Worm (Caenorhabditis elegans) whole organism, L3 larva: Measurements from ENCODE around the gene hyl-2.

Experiments
- R02D3.7 ChIP-seq: fragments of 150-350 bp; optimal IDR thresholded peaks from 2 replicates; lab custom pipeline; 2014; ENCODE audit warnings: missing biosample characterization, missing genetic modification characterization
- ZK546.5 ChIP-seq: sonication (generic microtip); optimal IDR thresholded peaks from 2 replicates; lab custom pipeline; 2017; ENCODE audit warnings: missing biosample characterization, missing genetic modification characterization
- ama-1 ChIP-seq: fragments of 150-350 bp; optimal IDR thresholded peaks from 2 replicates; lab custom pipeline; 2018
- ceh-16 ChIP-seq: sonication (generic microtip); optimal IDR thresholded peaks from 2 replicates; lab custom pipeline; 2017; ENCODE audit warnings: missing biosample characterization, missing genetic modification characterization
- ceh-28 ChIP-seq: fragments of 150-350 bp; optimal IDR thresholded peaks from 2 replicates; lab custom pipeline; 2014; ENCODE audit warnings: missing biosample characterization, missing genetic modification reagents, missing genetic modification characterization
- ceh-9 ChIP-seq: sonication (generic microtip); optimal IDR thresholded peaks from 2 replicates; lab custom pipeline; 2018; ENCODE audit warnings: missing biosample characterization, missing genetic modification characterization
- daf-12 ChIP-seq: fragments of 150-350 bp; optimal IDR thresholded peaks from 2 replicates; lab custom pipeline; 2014; ENCODE audit warnings: missing biosample characterization, missing genetic modification reagents, missing genetic modification characterization
- egl-27 ChIP-seq: sonication (generic microtip); optimal IDR thresholded peaks from 4 replicates; lab custom pipeline; 2017; ENCODE audit warnings: missing biosample characterization, missing genetic modification reagents, missing genetic modification characterization
- egl-5 ChIP-seq: fragments of 150-350 bp; optimal IDR thresholded peaks from 2 replicates; lab custom pipeline; 2017; ENCODE audit warnings: missing biosample characterization, missing genetic modification reagents, missing genetic modification characterization, inconsistent platforms
- elt-1 ChIP-seq: fragments of 150-350 bp; optimal IDR thresholded peaks from 2 replicates; lab custom pipeline; 2014; ENCODE audit warnings: missing biosample characterization, missing genetic modification characterization
- elt-2 ChIP-seq: sonication (generic microtip); optimal IDR thresholded peaks from 2 replicates; lab custom pipeline; 2016; ENCODE audit warnings: missing genetic modification reagents, mild to moderate bottlenecking, missing genetic modification characterization, missing compliant biosample characterization
- elt-3 ChIP-seq, 3 experiments: fragments of 150-350 bp in 1 of 3; sonication (generic microtip) in 2 of 3; optimal IDR thresholded peaks; 2 replicates in 2 of 3; 4 replicates in 1 of 3; lab custom pipeline; 2014 to 2017; ENCODE audit warnings: missing biosample characterization in 3 of 3, missing genetic modification characterization in 3 of 3
- eor-1 ChIP-seq, 2 experiments: fragments of 150-350 bp; optimal IDR thresholded peaks; 2 replicates each; lab custom pipeline; 2014 to 2018; ENCODE audit warnings: missing biosample characterization in 2 of 2, missing genetic modification characterization in 2 of 2
- fkh-10 ChIP-seq: sonication (generic microtip); optimal IDR thresholded peaks from 2 replicates; lab custom pipeline; 2017; ENCODE audit warnings: missing biosample characterization, missing genetic modification reagents, missing genetic modification characterization
- fkh-2 ChIP-seq: fragments of 150-350 bp; optimal IDR thresholded peaks from 2 replicates; lab custom pipeline; 2014; ENCODE audit warnings: missing biosample characterization, missing genetic modification reagents, missing genetic modification characterization
- fos-1 ChIP-seq: fragments of 150-350 bp; optimal IDR thresholded peaks from 2 replicates; lab custom pipeline; 2014; ENCODE audit warnings: missing biosample characterization, missing genetic modification characterization
- hmg-11 ChIP-seq: sonication (generic microtip); optimal IDR thresholded peaks from 2 replicates; lab custom pipeline; 2016; ENCODE audit warnings: missing genetic modification characterization, missing compliant biosample characterization
- jun-1 ChIP-seq: fragments of 150-350 bp; optimal IDR thresholded peaks from 2 replicates; lab custom pipeline; 2014; ENCODE audit warnings: missing biosample characterization, missing genetic modification reagents, missing genetic modification characterization
- mdl-1 ChIP-seq: fragments of 150-350 bp; optimal IDR thresholded peaks from 2 replicates; lab custom pipeline; 2014; ENCODE audit warnings: missing biosample characterization, missing genetic modification characterization
- nfya-1 ChIP-seq: sonication (generic microtip); optimal IDR thresholded peaks from 2 replicates; lab custom pipeline; 2017; ENCODE audit warnings: missing genetic modification characterization, mild to moderate bottlenecking, missing compliant biosample characterization, antibody characterized with exemption, moderate library complexity; ENCODE audit not compliant: insufficient read depth
- nhr-12 ChIP-seq: fragments of 150-350 bp; optimal IDR thresholded peaks from 2 replicates; lab custom pipeline; 2014; ENCODE audit warnings: missing biosample characterization, missing genetic modification characterization
- nhr-28 ChIP-seq: fragments of 150-350 bp; optimal IDR thresholded peaks from 2 replicates; lab custom pipeline; 2014; ENCODE audit warnings: missing biosample characterization, missing genetic modification characterization
- nhr-67 ChIP-seq: fragments of 150-350 bp; optimal IDR thresholded peaks from 2 replicates; lab custom pipeline; 2014; ENCODE audit warnings: missing biosample characterization, missing genetic modification characterization
- nhr-76 ChIP-seq: fragments of 150-350 bp; sonication (generic microtip); optimal IDR thresholded peaks from 5 replicates; lab custom pipeline; 2014; ENCODE audit warnings: missing biosample characterization, missing genetic modification characterization
- pha-4 ChIP-seq: fragments of 150-350 bp; optimal IDR thresholded peaks from 2 replicates; lab custom pipeline; 2014; ENCODE audit warnings: missing biosample characterization, missing genetic modification reagents, missing genetic modification characterization
- pqm-1 ChIP-seq: fragments of 150-350 bp; optimal IDR thresholded peaks from 2 replicates; lab custom pipeline; 2017; ENCODE audit warnings: missing biosample characterization, missing genetic modification characterization, inconsistent platforms
- sea-2 ChIP-seq: fragments of 150-350 bp; sonication (generic microtip); optimal IDR thresholded peaks from 4 replicates; lab custom pipeline; 2014; ENCODE audit warnings: missing biosample characterization, missing genetic modification reagents, missing genetic modification characterization
- skn-1 ChIP-seq: fragments of 150-350 bp; optimal IDR thresholded peaks from 2 replicates; lab custom pipeline; 2014; ENCODE audit warnings: missing biosample characterization, missing genetic modification characterization
- tbx-2 ChIP-seq: sonication (generic microtip); optimal IDR thresholded peaks from 2 replicates; lab custom pipeline; 2016; ENCODE audit warnings: mild to moderate bottlenecking, missing genetic modification characterization, missing compliant biosample characterization
- ztf-11 ChIP-seq: fragments of 150-350 bp; optimal IDR thresholded peaks from 2 replicates; lab custom pipeline; 2014; ENCODE audit warnings: missing biosample characterization, missing genetic modification characterization
- ztf-4 ChIP-seq: fragments of 150-350 bp; optimal IDR thresholded peaks from 2 replicates; lab custom pipeline; 2014; ENCODE audit warnings: missing biosample characterization, missing genetic modification characterization

hyl-2 gene

ce11 chrX:4678029-4678428 is 21.2 kb downstream of the hyl-2 start, which contains the start of gene flp-11:
TSS of gene flp-11 (minus strand) at chrX:4678129.
- no peak for TF ChIP-seq nhr-76
- TF ChIP-seq ZK546.5 (tag; lab: Kevin White, UChicago) = no peak
- no peak for TF ChIP-seq tbx-2 (tag; lab: Kevin White, UChicago)
- TF ChIP-seq daf-12 (tag; lab: Kevin White, UChicago) = no peak
- no peak for TF ChIP-seq egl-27 (tag; lab: Kevin White, UChicago)
- no peak for TF ChIP-seq ama-1 (lab: Kevin White, UChicago)
- no peak for TF ChIP-seq jun-1 (tag; lab: Kevin White, UChicago)
- TF ChIP-seq hmg-11 (tag; lab: Kevin White, UChicago) = no peak
- TF ChIP-seq ceh-28 = no peak
- TF ChIP-seq ceh-16 (tag; lab: Kevin White, UChicago) = no peak
- no peak for TF ChIP-seq sea-2 (GFP tag; lab: Kevin White, UChicago)
- no peak for TF ChIP-seq fos-1 (tag; lab: Kevin White, UChicago)
- TF ChIP-seq elt-1 (tag; lab: Kevin White, UChicago) = no peak
- TF ChIP-seq pha-4 (tag; lab: Kevin White, UChicago) = no peak
- TF ChIP-seq nhr-28 = no peak
- TF ChIP-seq ztf-4 (tag; lab: Kevin White, UChicago) = no peak
- no peak for TF ChIP-seq skn-1 (tag; lab: Kevin White, UChicago)
- no peak for TF ChIP-seq nhr-12 (tag; lab: Kevin White, UChicago)
- TF ChIP-seq, all 47 proteins: peak for 0

- TF ChIP-seq nhr-67 (tag; lab: Kevin White, UChicago) = no peak
Measured at ce11 chrX:4676702-4677101, 22.6 kb downstream of the hyl-2 start.

ce11 chrX:4673165-4673756 is 26.0 kb downstream of the hyl-2 start, which contains the start of gene tmem-135:
TSS of gene tmem-135 (plus strand) at chrX:4673706.
- peak; percentile 42 for TF ChIP-seq pqm-1 (tag; lab: Kevin White, UChicago)
- TF ChIP-seq ama-1 (lab: Kevin White, UChicago) = no peak
- TF ChIP-seq elt-2 = peak; percentile 73

ce11 chrX:4671837-4672236 is 27.4 kb downstream of the hyl-2 start:
- TF ChIP-seq elt-2 (peak; percentile 48), nhr-67 (tag; lab: Kevin White, UChicago) (no peak)

- TF ChIP-seq skn-1 (tag; lab: Kevin White, UChicago) (no peak), hmg-11 (tag; lab: Kevin White, UChicago) (no peak), elt-3 (tag; optimal IDR thresholded peaks at IDR 0.05; lab: Kevin White, UChicago) (no peak), pqm-1 (tag; lab: Kevin White, UChicago) (no peak), sea-2 (GFP tag; lab: Kevin White, UChicago) (no peak), nhr-76 (no peak), pha-4 (tag; lab: Kevin White, UChicago) (peak; percentile 7)
Measured at ce11 chrX:4667788-4668187, 31.5 kb downstream of the hyl-2 start, which contains the start of gene mfsd-12. TSS of gene mfsd-12 (plus strand) at chrX:4668088.

ce11 chrX:4664649-4665048 is 34.6 kb downstream of the hyl-2 start:
- no peak for TF ChIP-seq nfya-1 (tag; lab: Kevin White, UChicago)
- no peak for TF ChIP-seq fkh-10 (GFP tag; lab: Kevin White, UChicago)
- no peak for TF ChIP-seq hmg-11 (tag; lab: Kevin White, UChicago)
- no peak for TF ChIP-seq egl-5 (tag; lab: Kevin White, UChicago)
- TF ChIP-seq jun-1 (tag; lab: Kevin White, UChicago) = no peak
- no peak for TF ChIP-seq nhr-28
- TF ChIP-seq ceh-16 (tag; lab: Kevin White, UChicago) = no peak
- TF ChIP-seq mdl-1 (tag; lab: Kevin White, UChicago) = no peak
- no peak for TF ChIP-seq ZK546.5 (tag; lab: Kevin White, UChicago)

- TF ChIP-seq sea-2 (GFP tag; lab: Kevin White, UChicago) = no peak
- TF ChIP-seq R02D3.7 (tag; lab: Kevin White, UChicago) = no peak
- TF ChIP-seq nhr-12 (tag; lab: Kevin White, UChicago) = no peak
- no peak for TF ChIP-seq ztf-4 (tag; lab: Kevin White, UChicago)
- TF ChIP-seq ztf-11 (tag; lab: Kevin White, UChicago) = no peak
- no peak for TF ChIP-seq daf-12 (tag; lab: Kevin White, UChicago)
- peak; percentile 5 for TF ChIP-seq elt-2
- TF ChIP-seq eor-1 (tag; optimal IDR thresholded peaks at IDR 0.05; lab: Kevin White, UChicago) = no peak
- no peak for TF ChIP-seq nhr-76
- TF ChIP-seq ama-1 (lab: Kevin White, UChicago) = no peak
- no peak for TF ChIP-seq fkh-2 (tag; lab: Kevin White, UChicago)
- no peak for TF ChIP-seq ceh-9 (tag; lab: Kevin White, UChicago)
- TF ChIP-seq nfya-1 (tag; lab: Kevin White, UChicago) = peak; percentile 33
- peak; percentile 21 for TF ChIP-seq pqm-1 (tag; lab: Kevin White, UChicago)
- no peak for TF ChIP-seq ceh-28
Measured at ce11 chrX:4662964-4663684, 36.1 kb downstream of the hyl-2 start.
